Worm (Caenorhabditis elegans) whole organism, midembryonic: ENCODE data around the gene acr-23.

Experiments used
- T22C8.4 ChIP-seq: fragments of 200-800 bp; sonication (Bioruptor generic); IDR thresholded peaks from 2 replicates; pipeline ENCODE4 v1.3.6; 2022; ENCODE audit warnings: missing genetic modification characterization, missing compliant biosample characterization
- med-1 ChIP-seq: sonication (generic microtip); optimal IDR thresholded peaks from 2 replicates; lab custom pipeline; 2017; ENCODE audit warnings: missing genetic modification characterization, mild to moderate bottlenecking, missing compliant biosample characterization, antibody characterized with exemption, missing genetic modification reagents; ENCODE audit not compliant: insufficient read depth
- ref-1 ChIP-seq: fragments of 200-800 bp; sonication (Bioruptor generic); conservative IDR thresholded peaks from 2 replicates; pipeline ENCODE4 v1.3.6; 2022; ENCODE audit warnings: missing genetic modification reagents, missing genetic modification characterization, missing compliant biosample characterization
- ztf-23 ChIP-seq: fragments of 200-800 bp; sonication (Bioruptor generic); IDR thresholded peaks from 2 replicates; pipeline ENCODE4 v1.3.6; 2022; ENCODE audit warnings: missing genetic modification reagents, missing genetic modification characterization, missing compliant biosample characterization
- ztf-29 ChIP-seq: fragments of 200-800 bp; sonication (Bioruptor generic); IDR thresholded peaks from 2 replicates; pipeline ENCODE4 v1.3.6; 2022; ENCODE audit warnings: missing genetic modification reagents, missing genetic modification characterization, missing compliant biosample characterization

ce11 chrV:3613042-3613441, 46.3 kb downstream of the acr-23 start:
- TF ChIP-seq ztf-23 (no peak), T22C8.4 (GFP tag; lab: Robert Waterston, UW) (no peak), ztf-29 (GFP tag; lab: Robert Waterston, UW) (no peak), med-1 (GFP tag; lab: Kevin White, UChicago) (no peak), ref-1 (no peak)
